Worm (Caenorhabditis elegans): ENCODE measurements around the gene srt-53.

srt-53 gene

ce11 chrV:7925483-7925882 is 14.7 kb downstream of the srt-53 start, which contains the start of gene srsx-7:
TSS of gene srsx-7 (plus strand) at chrV:7925783.
- TF ChIP-seq pes-1 (GFP tag; IDR thresholded peaks at IDR 0.05) (no peak), flt-1 (GFP tag; IDR thresholded peaks at IDR 0.05) (no peak), aly-1 (tag; optimal IDR thresholded peaks at IDR 0.05) (no peak), scrt-1 (GFP tag; IDR thresholded peaks at IDR 0.05) (no peak), B0310.2 (tag; optimal IDR thresholded peaks at IDR 0.05) (no peak), hmbx-1 (tag; optimal IDR thresholded peaks at IDR 0.05) (no peak), ets-7 (tag; optimal IDR thresholded peaks at IDR 0.05) (no peak), tra-4 (tag; optimal IDR thresholded peaks at IDR 0.05) (no peak), F13C5.2 (tag; optimal IDR thresholded peaks at IDR 0.05) (no peak), ceh-13 (GFP tag; optimal IDR thresholded peaks at IDR 0.05) (no peak), sea-1 (GFP tag; conservative IDR thresholded peaks at IDR 0.05) (no peak), tbx-37 (GFP tag; conservative IDR thresholded peaks at IDR 0.05) (no peak), ceh-36 (tag; optimal IDR thresholded peaks at IDR 0.05) (no peak), hmg-4 (GFP tag; optimal IDR thresholded peaks at IDR 0.05) (no peak), tbx-11 (GFP tag; IDR thresholded peaks at IDR 0.05) (no peak), ama-1 (optimal IDR thresholded peaks at IDR 0.05) (no peak), hnd-1 (tag; optimal IDR thresholded peaks at IDR 0.05) (no peak)

DNA sequence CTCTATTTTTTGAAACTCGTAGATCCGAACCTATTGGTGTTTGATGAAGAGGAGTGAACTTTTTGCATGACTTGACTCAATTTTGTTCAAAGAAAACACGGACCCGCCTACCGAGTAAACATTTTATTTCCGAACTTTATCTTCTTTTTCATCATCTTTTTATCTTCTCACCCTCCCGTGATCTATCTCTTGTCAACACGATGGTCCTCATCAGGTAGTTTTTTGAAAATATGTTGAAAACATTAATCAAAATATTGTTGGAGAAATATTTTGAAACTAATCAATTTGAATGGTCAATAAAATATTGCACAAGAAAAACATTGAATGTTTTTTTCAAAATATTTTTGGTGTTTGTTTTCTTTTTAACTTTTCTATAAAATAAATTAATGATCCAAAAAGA is 31.8 kb downstream of the srt-53 start:
- TF ChIP-seq F13C5.2 (tag; optimal IDR thresholded peaks at IDR 0.05) (no peak), hmg-4 (GFP tag; optimal IDR thresholded peaks at IDR 0.05) (no peak), tra-4 (tag; optimal IDR thresholded peaks at IDR 0.05) (no peak), tbx-37 (GFP tag; conservative IDR thresholded peaks at IDR 0.05) (no peak), scrt-1 (GFP tag; IDR thresholded peaks at IDR 0.05) (no peak), ceh-36 (tag; optimal IDR thresholded peaks at IDR 0.05) (no peak), ama-1 (optimal IDR thresholded peaks at IDR 0.05) (no peak), sea-1 (GFP tag; conservative IDR thresholded peaks at IDR 0.05) (no peak), tbx-11 (GFP tag; IDR thresholded peaks at IDR 0.05) (no peak), hnd-1 (tag; optimal IDR thresholded peaks at IDR 0.05) (no peak), aly-1 (tag; optimal IDR thresholded peaks at IDR 0.05) (no peak), pes-1 (GFP tag; IDR thresholded peaks at IDR 0.05) (no peak), ets-7 (tag; optimal IDR thresholded peaks at IDR 0.05) (no peak), B0310.2 (tag; optimal IDR thresholded peaks at IDR 0.05) (no peak), hmbx-1 (tag; optimal IDR thresholded peaks at IDR 0.05) (no peak), flt-1 (GFP tag; IDR thresholded peaks at IDR 0.05) (no peak), ceh-13 (GFP tag; optimal IDR thresholded peaks at IDR 0.05) (no peak)

DNA sequence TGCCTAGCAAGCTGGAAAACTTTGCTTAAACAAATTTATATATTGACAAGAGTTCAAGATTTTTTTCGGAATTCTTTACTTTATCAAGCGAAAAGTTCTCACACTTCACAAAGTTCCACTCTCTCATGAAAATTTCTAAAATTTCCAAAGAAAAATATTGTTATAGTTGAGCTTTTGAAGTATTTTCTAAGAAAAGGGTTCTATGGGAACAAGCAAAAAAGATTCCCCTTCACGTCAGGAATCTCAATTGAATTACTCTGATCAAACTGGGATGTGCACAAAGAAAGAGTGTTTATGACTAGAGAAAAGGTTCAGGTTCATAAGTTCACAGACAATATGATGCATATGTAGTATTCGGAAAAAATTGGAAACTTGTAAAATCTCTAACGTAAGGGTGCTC is 35.8 kb downstream of the srt-53 start:
- TF ChIP-seq tra-4 (tag; optimal IDR thresholded peaks at IDR 0.05) (no peak), flt-1 (GFP tag; IDR thresholded peaks at IDR 0.05) (no peak), hnd-1 (tag; optimal IDR thresholded peaks at IDR 0.05) (no peak), ceh-13 (GFP tag; optimal IDR thresholded peaks at IDR 0.05) (no peak), tbx-11 (GFP tag; IDR thresholded peaks at IDR 0.05) (no peak), ets-7 (tag; optimal IDR thresholded peaks at IDR 0.05) (no peak), F13C5.2 (tag; optimal IDR thresholded peaks at IDR 0.05) (no peak), tbx-37 (GFP tag; conservative IDR thresholded peaks at IDR 0.05) (no peak), B0310.2 (tag; optimal IDR thresholded peaks at IDR 0.05) (no peak), hmg-4 (GFP tag; optimal IDR thresholded peaks at IDR 0.05) (no peak), ama-1 (optimal IDR thresholded peaks at IDR 0.05) (no peak), ceh-36 (tag; optimal IDR thresholded peaks at IDR 0.05) (no peak), pes-1 (GFP tag; IDR thresholded peaks at IDR 0.05) (no peak), hmbx-1 (tag; optimal IDR thresholded peaks at IDR 0.05) (no peak), scrt-1 (GFP tag; IDR thresholded peaks at IDR 0.05) (no peak), sea-1 (GFP tag; conservative IDR thresholded peaks at IDR 0.05) (no peak)

DNA sequence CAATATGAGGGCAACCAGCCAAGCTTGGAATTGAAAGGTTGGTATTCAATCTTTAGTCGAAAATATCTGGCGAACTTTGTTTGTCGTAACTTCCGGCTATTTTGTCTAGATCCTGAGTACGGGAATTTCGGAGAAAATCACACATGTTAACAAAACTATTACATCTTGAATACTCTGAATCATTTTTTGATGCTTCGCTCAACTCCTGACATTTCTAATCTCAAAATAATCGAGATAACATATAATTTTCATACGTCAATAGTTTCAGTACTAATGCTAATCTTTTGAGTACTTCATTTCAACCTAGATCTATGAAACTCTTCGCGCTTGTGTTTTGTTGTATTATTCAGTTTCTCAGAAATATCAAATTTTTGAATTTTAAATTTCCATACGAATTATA is 39.0 kb downstream of the srt-53 start:
- TF ChIP-seq hmg-4 (GFP tag; optimal IDR thresholded peaks at IDR 0.05): no peak
- no peak for TF ChIP-seq ceh-36 (tag; optimal IDR thresholded peaks at IDR 0.05)
- no peak for TF ChIP-seq aly-1 (tag; optimal IDR thresholded peaks at IDR 0.05)
- TF ChIP-seq ama-1 (optimal IDR thresholded peaks at IDR 0.05): no peak
- no peak for TF ChIP-seq sea-1 (GFP tag; conservative IDR thresholded peaks at IDR 0.05)
- no peak for TF ChIP-seq ets-7 (tag; optimal IDR thresholded peaks at IDR 0.05)
- no peak for TF ChIP-seq hnd-1 (tag; optimal IDR thresholded peaks at IDR 0.05)
- no peak for TF ChIP-seq F13C5.2 (tag; optimal IDR thresholded peaks at IDR 0.05)
- no peak for TF ChIP-seq scrt-1 (GFP tag; IDR thresholded peaks at IDR 0.05)
- no peak for TF ChIP-seq tra-4 (tag; optimal IDR thresholded peaks at IDR 0.05)
- no peak for TF ChIP-seq hmbx-1 (tag; optimal IDR thresholded peaks at IDR 0.05)
- TF ChIP-seq flt-1 (GFP tag; IDR thresholded peaks at IDR 0.05): no peak
- TF ChIP-seq tbx-11 (GFP tag; IDR thresholded peaks at IDR 0.05): no peak
- TF ChIP-seq pes-1 (GFP tag; IDR thresholded peaks at IDR 0.05): no peak
- no peak for TF ChIP-seq tbx-37 (GFP tag; conservative IDR thresholded peaks at IDR 0.05)
- no peak for TF ChIP-seq ceh-13 (GFP tag; optimal IDR thresholded peaks at IDR 0.05)
- TF ChIP-seq B0310.2 (tag; optimal IDR thresholded peaks at IDR 0.05): no peak

ce11 chrV:7899761-7900160 is 40.4 kb downstream of the srt-53 start, which contains the start of gene F40A3.7:
TSS of gene F40A3.7 (minus strand) at chrV:7899861.
- no peak for TF ChIP-seq hmbx-1 (tag; optimal IDR thresholded peaks at IDR 0.05)

ce11 chrV:7893812-7894381 is 46.3 kb downstream of the srt-53 start, which contains the start of gene F40A3.6:
TSS of gene F40A3.6 (minus strand) at chrV:7893862.
- TF ChIP-seq ama-1 (optimal IDR thresholded peaks at IDR 0.05): no peak
- no peak for TF ChIP-seq flt-1 (GFP tag; IDR thresholded peaks at IDR 0.05)
- TF ChIP-seq tbx-37 (GFP tag; conservative IDR thresholded peaks at IDR 0.05): no peak
- TF ChIP-seq tbx-11 (GFP tag; IDR thresholded peaks at IDR 0.05): no peak
- TF ChIP-seq aly-1 (tag; optimal IDR thresholded peaks at IDR 0.05): no peak
- TF ChIP-seq hmbx-1 (tag; optimal IDR thresholded peaks at IDR 0.05): no peak
- TF ChIP-seq tra-4 (tag; optimal IDR thresholded peaks at IDR 0.05): no peak
- no peak for TF ChIP-seq B0310.2 (tag; optimal IDR thresholded peaks at IDR 0.05)

- TF ChIP-seq F13C5.2 (tag; optimal IDR thresholded peaks at IDR 0.05) (no peak), tbx-37 (GFP tag; conservative IDR thresholded peaks at IDR 0.05) (no peak), tra-4 (tag; optimal IDR thresholded peaks at IDR 0.05) (no peak), hmbx-1 (tag; optimal IDR thresholded peaks at IDR 0.05) (no peak), ets-7 (tag; optimal IDR thresholded peaks at IDR 0.05) (no peak), pes-1 (GFP tag; IDR thresholded peaks at IDR 0.05) (no peak), hmg-4 (GFP tag; optimal IDR thresholded peaks at IDR 0.05) (no peak), tbx-11 (GFP tag; IDR thresholded peaks at IDR 0.05) (no peak)
Observed at ce11 chrV:7891230-7891629, 49.0 kb downstream of the srt-53 start, which contains the start of gene F40A3.1. TSS of gene F40A3.1 (plus strand) at chrV:7891530.

Data from whole organism, early embryonic.